Worm (Caenorhabditis elegans): Measurements from ENCODE around the gene F20D6.6.

Gene F20D6.6

ce11 chrV:8178914-8179542 is 19.3 kb downstream of the F20D6.6 start, which contains the start of gene srp-7 (continued):
- TF ChIP-seq mxl-3 (GFP tag; optimal IDR thresholded peaks at IDR 0.05) = peak; percentile 5
- TF ChIP-seq Y105C5A.15 (GFP tag; IDR thresholded peaks at IDR 0.05) = no peak
- peak; percentile 48 for TF ChIP-seq lin-13 (GFP tag; optimal IDR thresholded peaks at IDR 0.05)
- TF ChIP-seq hlh-30 (tag; optimal IDR thresholded peaks at IDR 0.05; ENCODE audit: insufficient read depth) = peak; percentile 0
- peak in 1 of 2 experiments; percentile 36 for TF ChIP-seq lsy-2 (tag; optimal IDR thresholded peaks at IDR 0.05)
- no peak for TF ChIP-seq zfp-2 (tag; optimal IDR thresholded peaks at IDR 0.05)
- TF ChIP-seq ZK337.2 (GFP tag; IDR thresholded peaks at IDR 0.05) = no peak
- peak; percentile 51; the same call in 1 of the 2 replicates for TF ChIP-seq hmg-1.1 (GFP tag; IDR thresholded peaks at IDR 0.05)
- TF ChIP-seq daf-16 (GFP tag; optimal IDR thresholded peaks at IDR 0.05) = no peak
- peak; percentile 89 for TF ChIP-seq daf-16 (tag; optimal IDR thresholded peaks at IDR 0.05)
- TF ChIP-seq dve-1 (tag; optimal IDR thresholded peaks at IDR 0.05; ENCODE audit: insufficient read depth) = peak; percentile 64
- TF ChIP-seq lim-7 (GFP tag; IDR thresholded peaks at IDR 0.05) = no peak

ce11 chrV:8180745-8181144 is 21.0 kb downstream of the F20D6.6 start:
- peak; percentile 68 for TF ChIP-seq lin-38 (GFP tag; IDR thresholded peaks at IDR 0.05)

- TF ChIP-seq ceh-44 (GFP tag; IDR thresholded peaks at IDR 0.05) = no peak
- no peak for TF ChIP-seq unc-39 (tag; optimal IDR thresholded peaks at IDR 0.05)
- no peak for TF ChIP-seq dve-1 (tag; optimal IDR thresholded peaks at IDR 0.05; ENCODE audit: insufficient read depth)
- no peak for TF ChIP-seq lin-15B (tag; optimal IDR thresholded peaks at IDR 0.05)
- no peak for TF ChIP-seq arid-1 (GFP tag; conservative IDR thresholded peaks at IDR 0.05)
- TF ChIP-seq ceh-82 (tag; optimal IDR thresholded peaks at IDR 0.05) = no peak
- TF ChIP-seq dpl-1 (GFP tag; optimal IDR thresholded peaks at IDR 0.05) = no peak
- no peak for TF ChIP-seq nhr-111 (GFP tag; optimal IDR thresholded peaks at IDR 0.05)
- TF ChIP-seq aly-2 (tag; optimal IDR thresholded peaks at IDR 0.05) = no peak
- TF ChIP-seq nhr-102 (tag; optimal IDR thresholded peaks at IDR 0.05) = no peak
- TF ChIP-seq zag-1 (tag; optimal IDR thresholded peaks at IDR 0.05) = no peak
- no peak for TF ChIP-seq skn-1 (tag; optimal IDR thresholded peaks at IDR 0.05)
Measured at ce11 chrV:8183384-8183783, 23.7 kb downstream of the F20D6.6 start, which contains the start of gene srp-8. TSS of gene srp-8 (plus strand) at chrV:8183684.

ce11 chrV:8185737-8186136 is 26.0 kb downstream of the F20D6.6 start, which contains the start of gene F20D6.2:
TSS of gene F20D6.2 (plus strand) at chrV:8186037.
- TF ChIP-seq unc-62 (GFP tag; optimal IDR thresholded peaks at IDR 0.05 in 1 of 2) = peak in 1 of 2 experiments; percentile 1
- no peak for TF ChIP-seq unc-62 (tag; optimal IDR thresholded peaks at IDR 0.05)
- peak; percentile 68 for TF ChIP-seq aha-1 (tag)
- no peak for TF ChIP-seq skn-1 (tag; optimal IDR thresholded peaks at IDR 0.05)
- TF ChIP-seq lin-13 (GFP tag; optimal IDR thresholded peaks at IDR 0.05) = no peak

ce11 chrV:8188421-8188820 is 28.7 kb downstream of the F20D6.6 start, which contains the start of gene F20D6.15:
TSS of gene F20D6.15 (minus strand) at chrV:8188467.
- TF ChIP-seq nhr-48 (tag; optimal IDR thresholded peaks at IDR 0.05) (no peak), aha-1 (tag) (peak; percentile 94)

- TF ChIP-seq nhr-6 (tag; optimal IDR thresholded peaks at IDR 0.05) = no peak
- no peak for TF ChIP-seq Y5F2A.4 (GFP tag; optimal IDR thresholded peaks at IDR 0.05)
- no peak for TF ChIP-seq rbr-2 (tag; optimal IDR thresholded peaks at IDR 0.05)
- TF ChIP-seq snpc-1.2 (GFP tag; IDR thresholded peaks at IDR 0.05) = no peak
- TF ChIP-seq F49E8.2 (tag; optimal IDR thresholded peaks at IDR 0.05; ENCODE audit: borderline replicate concordance) = no peak
- no peak for TF ChIP-seq ZK546.5 (tag; optimal IDR thresholded peaks at IDR 0.05)
- TF ChIP-seq aly-2 (tag; optimal IDR thresholded peaks at IDR 0.05) = no peak
- TF ChIP-seq lin-13 (GFP tag; optimal IDR thresholded peaks at IDR 0.05) = no peak
Measured at ce11 chrV:8190016-8190415, 30.3 kb downstream of the F20D6.6 start, which contains the start of gene F20D6.12. TSS of gene F20D6.12 (minus strand) at chrV:8190116.

All from whole organism, L4 larva.